Fruit fly (Drosophila melanogaster) whole organism, embryonic: ENCODE results near the gene CG5618.

Experiments
- BtbVII ChIP-seq: fragments of 200-800 bp; sonication (Bioruptor generic); optimal IDR thresholded peaks from 3 replicates; lab custom pipeline; 2017; ENCODE audit warnings: missing biosample characterization, mild to moderate bottlenecking, missing genetic modification characterization
- CG10654 ChIP-seq: fragments of 200-800 bp; sonication (Bioruptor generic); optimal IDR thresholded peaks from 2 replicates; lab custom pipeline; 2016; ENCODE audit warnings: missing biosample characterization, missing genetic modification characterization
- CG11456 ChIP-seq: fragments of 200-800 bp; sonication (Bioruptor generic); IDR thresholded peaks from 3 replicates; pipeline ENCODE4 v1.3.6; 2022; ENCODE audit warnings: missing biosample characterization, missing genetic modification characterization
- CG13624 ChIP-seq: fragments of 200-800 bp; sonication (Bioruptor generic); optimal IDR thresholded peaks from 2 replicates; lab custom pipeline; 2016; ENCODE audit warnings: missing biosample characterization, missing genetic modification characterization
- CG16813 ChIP-seq: fragments of 200-800 bp; sonication (Bioruptor generic); IDR thresholded peaks from 3 replicates; pipeline ENCODE4 v1.3.6; 2022; ENCODE audit warnings: missing biosample characterization, missing genetic modification characterization; ENCODE audit not compliant: partially characterized antibody
- CG17186 ChIP-seq: fragments of 200-800 bp; sonication (Bioruptor generic); optimal IDR thresholded peaks from 3 replicates; lab custom pipeline; 2017; ENCODE audit warnings: missing biosample characterization, missing genetic modification reagents, missing genetic modification characterization
- CG2199 ChIP-seq: fragments of 200-800 bp; sonication (Bioruptor generic); IDR thresholded peaks from 3 replicates; pipeline ENCODE4 v1.3.6; 2022; ENCODE audit warnings: missing biosample characterization, missing genetic modification characterization
- CG30020 ChIP-seq: fragments of 200-800 bp; optimal IDR thresholded peaks from 2 replicates; lab custom pipeline; 2019; ENCODE audit warnings: missing biosample characterization, mild to moderate bottlenecking, missing genetic modification characterization, moderate library complexity
- CG31224 ChIP-seq: fragments of 200-800 bp; sonication (Bioruptor generic); IDR thresholded peaks from 2 replicates; pipeline ENCODE4 v1.3.6; 2022; ENCODE audit warnings: missing biosample characterization, missing genetic modification characterization
- CG42726 ChIP-seq: fragments of 200-800 bp; sonication (Bioruptor generic); IDR thresholded peaks from 2 replicates; pipeline ENCODE4 v1.3.6; 2022; ENCODE audit warnings: missing biosample characterization, missing genetic modification characterization; ENCODE audit not compliant: partially characterized antibody
- CG4730 ChIP-seq: fragments of 200-800 bp; sonication (Bioruptor generic); IDR thresholded peaks from 2 replicates; pipeline ENCODE4 v1.3.6; 2022; ENCODE audit warnings: missing biosample characterization, missing genetic modification characterization
- CG6791 ChIP-seq: fragments of 200-800 bp; sonication (Bioruptor generic); IDR thresholded peaks from 3 replicates; pipeline ENCODE4 v1.3.6; 2022; ENCODE audit warnings: missing biosample characterization, missing genetic modification characterization; ENCODE audit not compliant: partially characterized antibody
- CG7271 ChIP-seq: fragments of 200-800 bp; sonication (Bioruptor generic); optimal IDR thresholded peaks from 2 replicates; lab custom pipeline; 2018; ENCODE audit warnings: missing biosample characterization, mild to moderate bottlenecking, missing genetic modification characterization, moderate library complexity
- CG8281 ChIP-seq: fragments of 200-800 bp; sonication (Bioruptor generic); optimal IDR thresholded peaks from 2 replicates; lab custom pipeline; 2018; ENCODE audit warnings: missing biosample characterization, mild to moderate bottlenecking, missing genetic modification characterization, moderate library complexity
- CG9932 ChIP-seq: fragments of 200-800 bp; sonication (Bioruptor generic); IDR thresholded peaks from 2 replicates; pipeline ENCODE4 v1.3.6; 2022; ENCODE audit warnings: missing biosample characterization, missing genetic modification characterization
- CTCF ChIP-seq: fragments of 200-800 bp; sonication (Bioruptor generic); optimal IDR thresholded peaks from 2 replicates; lab custom pipeline; 2017; ENCODE audit warnings: missing biosample characterization, mild to moderate bottlenecking, missing genetic modification characterization, moderate library complexity
- Gug ChIP-seq: fragments of 200-800 bp; sonication (Bioruptor generic); IDR thresholded peaks from 4 replicates; pipeline ENCODE4 v1.3.6; 2022; ENCODE audit warnings: missing biosample characterization, missing genetic modification characterization
- Med ChIP-seq: fragments of 200-800 bp; sonication (Bioruptor generic); peaks from one replicate; lab custom pipeline; 2016; ENCODE audit warnings: missing biosample characterization, missing genetic modification characterization, mild to moderate bottlenecking, inconsistent platforms, moderate library complexity
- NfI ChIP-seq: fragments of 200-800 bp; sonication (Bioruptor generic); optimal IDR thresholded peaks from 3 replicates; lab custom pipeline; 2018; ENCODE audit warnings: missing biosample characterization, mild to moderate bottlenecking, missing genetic modification characterization, moderate library complexity
- Sry-β ChIP-seq: fragments of 200-800 bp; sonication (Bioruptor generic); optimal IDR thresholded peaks from 2 replicates; lab custom pipeline; 2018; ENCODE audit warnings: missing biosample characterization, mild to moderate bottlenecking, missing genetic modification characterization, moderate library complexity
- Vsx1 ChIP-seq: fragments of 200-800 bp; sonication (Bioruptor generic); optimal IDR thresholded peaks from 2 replicates; lab custom pipeline; 2017; ENCODE audit warnings: missing biosample characterization, mild to moderate bottlenecking, missing genetic modification characterization, missing genetic modification reagents
- Xrp1 ChIP-seq: fragments of 200-800 bp; sonication (Bioruptor generic); IDR thresholded peaks from 2 replicates; pipeline ENCODE4 v1.3.6; 2022; ENCODE audit warnings: missing biosample characterization, missing genetic modification characterization
- amos ChIP-seq: fragments of 200-800 bp; sonication (Bioruptor generic); IDR thresholded peaks from 2 replicates; pipeline ENCODE4 v1.3.6; 2022; ENCODE audit warnings: missing biosample characterization, missing genetic modification characterization; ENCODE audit not compliant: partially characterized antibody
- bbx ChIP-seq: fragments of 200-800 bp; sonication (Bioruptor generic); IDR thresholded peaks from 2 replicates; pipeline ENCODE4 v1.3.6; 2022; ENCODE audit warnings: missing biosample characterization, missing genetic modification characterization; ENCODE audit not compliant: partially characterized antibody
- bsh ChIP-seq, 2 experiments: fragments of 200-800 bp; sonication (Bioruptor generic); optimal IDR thresholded peaks; 2 replicates each; lab custom pipeline; 2017 to 2018; ENCODE audit warnings: mild to moderate bottlenecking in 2 of 2, missing biosample characterization in 2 of 2, missing genetic modification characterization in 2 of 2, moderate library complexity in 1 of 2
- caup ChIP-seq: fragments of 200-800 bp; sonication (Bioruptor generic); optimal IDR thresholded peaks from 3 replicates; lab custom pipeline; 2017; ENCODE audit warnings: missing biosample characterization, mild to moderate bottlenecking, missing genetic modification characterization, moderate library complexity; ENCODE audit not compliant: severe bottlenecking
- cg ChIP-seq: fragments of 200-800 bp; sonication (Bioruptor generic); optimal IDR thresholded peaks from 3 replicates; lab custom pipeline; 2019; ENCODE audit warnings: missing biosample characterization, mild to moderate bottlenecking, missing genetic modification characterization, moderate library complexity
- crc ChIP-seq: fragments of 200-800 bp; sonication (Bioruptor generic); optimal IDR thresholded peaks from 2 replicates; lab custom pipeline; 2016; ENCODE audit warnings: missing biosample characterization, missing genetic modification characterization
- dpn ChIP-seq, 2 experiments: fragments of 200-800 bp; sonication (Bioruptor generic); optimal IDR thresholded peaks; 3 replicates each; lab custom pipeline; 2016; ENCODE audit warnings: missing biosample characterization in 2 of 2, missing genetic modification characterization in 2 of 2
- eve ChIP-seq, 2 experiments: fragments of >200 bp; optimal IDR thresholded peaks; 2 replicates each; lab custom pipeline; 2017; ENCODE audit warnings: missing biosample characterization in 2 of 2, missing genetic modification characterization in 2 of 2
- fd3F ChIP-seq: fragments of 200-800 bp; sonication (Bioruptor generic); optimal IDR thresholded peaks from 2 replicates; lab custom pipeline; 2018; ENCODE audit warnings: missing biosample characterization, mild to moderate bottlenecking, missing genetic modification characterization, moderate library complexity
- hkb ChIP-seq, 2 experiments: fragments of 200-800 bp in 1 of 2; fragments of >200 bp in 1 of 2; sonication (Bioruptor generic) in 1 of 2; IDR thresholded peaks in 1 of 2; optimal IDR thresholded peaks in 1 of 2; 2 replicates each; pipeline versions ENCODE4 v1.3.6 to Lab custom; 2017 to 2022; ENCODE audit warnings: missing biosample characterization in 1 of 2, missing genetic modification characterization in 1 of 2
- hth ChIP-seq: fragments of >200 bp; optimal IDR thresholded peaks from 2 replicates; lab custom pipeline; 2017; ENCODE audit warnings: inconsistent platforms
- klu ChIP-seq: fragments of 200-800 bp; sonication (Bioruptor generic); IDR thresholded peaks from 2 replicates; pipeline ENCODE4 v1.3.6; 2022; ENCODE audit warnings: missing biosample characterization, missing genetic modification characterization
- knrl ChIP-seq: fragments of 200-800 bp; sonication (Bioruptor generic); IDR thresholded peaks from 3 replicates; pipeline ENCODE4 v1.3.6; 2022; ENCODE audit warnings: missing biosample characterization, missing genetic modification characterization; ENCODE audit not compliant: partially characterized antibody
- lbe ChIP-seq: fragments of 200-800 bp; sonication (Bioruptor generic); optimal IDR thresholded peaks from 2 replicates; lab custom pipeline; 2016; ENCODE audit warnings: missing biosample characterization, mild to moderate bottlenecking, missing genetic modification characterization
- nerfin-1 ChIP-seq: fragments of 200-800 bp; sonication (Bioruptor generic); optimal IDR thresholded peaks from 3 replicates; lab custom pipeline; 2019; ENCODE audit warnings: missing biosample characterization, mild to moderate bottlenecking, missing genetic modification characterization, moderate library complexity
- nom ChIP-seq: fragments of 200-800 bp; sonication (Bioruptor generic); optimal IDR thresholded peaks from 2 replicates; lab custom pipeline; 2017; ENCODE audit warnings: missing biosample characterization, missing genetic modification characterization, mild to moderate bottlenecking, moderate library complexity, missing genetic modification reagents
- ro ChIP-seq: fragments of 200-800 bp; sonication (Bioruptor generic); IDR thresholded peaks from 2 replicates; pipeline ENCODE4 v1.3.6; 2022; ENCODE audit warnings: missing biosample characterization, missing genetic modification characterization
- run ChIP-seq: fragments of 200-800 bp; sonication (Bioruptor generic); optimal IDR thresholded peaks from 3 replicates; lab custom pipeline; 2018; ENCODE audit warnings: missing biosample characterization, mild to moderate bottlenecking, missing genetic modification characterization
- sens ChIP-seq: fragments of 200-800 bp; sonication (Bioruptor generic); peaks from one replicate; lab custom pipeline; 2016; ENCODE audit warnings: missing biosample characterization, missing genetic modification characterization
- stwl ChIP-seq: fragments of 200-800 bp; sonication (Bioruptor generic); optimal IDR thresholded peaks from 3 replicates; lab custom pipeline; 2018; ENCODE audit warnings: missing biosample characterization, mild to moderate bottlenecking, missing genetic modification characterization, moderate library complexity
- sug ChIP-seq: fragments of 200-800 bp; optimal IDR thresholded peaks from 2 replicates; lab custom pipeline; 2019; ENCODE audit warnings: missing biosample characterization, mild to moderate bottlenecking, missing genetic modification characterization, moderate library complexity
- trh ChIP-seq: fragments of 200-800 bp; sonication (Bioruptor generic); optimal IDR thresholded peaks from 2 replicates; lab custom pipeline; 2016; ENCODE audit warnings: missing biosample characterization, missing genetic modification characterization
- zen ChIP-seq: fragments of 200-800 bp; sonication (Bioruptor generic); optimal IDR thresholded peaks from 3 replicates; lab custom pipeline; 2018; ENCODE audit warnings: missing biosample characterization, mild to moderate bottlenecking, missing genetic modification characterization, moderate library complexity
- zf30C ChIP-seq: fragments of 200-800 bp; sonication (Bioruptor generic); optimal IDR thresholded peaks from 3 replicates; lab custom pipeline; 2018; ENCODE audit warnings: missing biosample characterization, mild to moderate bottlenecking, missing genetic modification characterization

CG5618 gene

dm6 chr3L:20316956-20317589 is 36.2 kb upstream of the CG5618 start, which contains the start of gene Spn77Ba (continued):
- TF ChIP-seq zf30C (GFP tag; lab: Kevin White, UChicago), result no peak
- peak; percentile 24 for TF ChIP-seq BtbVII (GFP tag; lab: Kevin White, UChicago)
- TF ChIP-seq crc (GFP tag; lab: Kevin White, UChicago), result no peak
- peak; percentile 16 for TF ChIP-seq sug (tag; lab: Kevin White, UChicago)
- TF ChIP-seq CG8281 (tag; lab: Kevin White, UChicago), result peak; percentile 42

DNA sequence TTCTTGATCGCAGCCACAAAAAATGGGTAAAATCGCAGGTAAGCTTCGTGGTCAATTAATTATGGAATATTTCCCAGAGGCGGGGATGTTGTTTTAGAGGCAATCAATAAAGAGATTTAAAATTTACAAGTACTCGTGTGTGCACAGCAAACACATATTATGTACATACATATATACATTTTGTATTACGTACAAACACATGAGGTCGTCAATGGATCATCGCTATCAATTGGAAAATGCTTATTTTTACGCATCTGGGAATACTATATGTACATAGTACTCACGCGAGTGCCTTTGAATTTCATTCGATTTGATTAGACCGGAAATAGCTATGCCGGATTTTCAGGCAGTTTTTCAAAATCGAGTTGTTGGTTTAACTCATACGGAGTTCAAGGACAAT is 35.5 kb upstream of the CG5618 start:
- TF ChIP-seq fd3F (GFP tag; lab: Kevin White, UChicago), result peak; percentile 8
- TF ChIP-seq bsh (GFP tag; optimal IDR thresholded peaks at IDR 0.05; lab: Kevin White, UChicago), result peak in 1 of 2 experiments; percentile 21
- TF ChIP-seq CG17186 (GFP tag; lab: Kevin White, UChicago), result no peak
- peak; percentile 0 for TF ChIP-seq Med
- TF ChIP-seq sens, result peak; percentile 83
- peak in 1 of 2 experiments; percentile 59 for TF ChIP-seq eve (GFP tag; optimal IDR thresholded peaks at IDR 0.05; lab: Kevin White, UChicago)
- TF ChIP-seq nerfin-1 (tag; lab: Kevin White, UChicago), result no peak
- TF ChIP-seq CG31224, result no peak
- 0 out of 2 replicates have a peak, but pooled peaks have one; percentile 10 for TF ChIP-seq Xrp1 (GFP tag; lab: Robert Waterston, UW)
- no peak for TF ChIP-seq Gug
- no peak for TF ChIP-seq CG10654
- no peak for TF ChIP-seq CG42726 (GFP tag; lab: Robert Waterston, UW)
- TF ChIP-seq hkb (optimal IDR thresholded peaks at IDR 0.05; lab: Kevin White, UChicago), result no peak
- 0 out of 2 replicates have a peak, but pooled peaks have one; percentile 11 for TF ChIP-seq hkb (GFP tag; IDR thresholded peaks at IDR 0.05; lab: Robert Waterston, UW)

DNA sequence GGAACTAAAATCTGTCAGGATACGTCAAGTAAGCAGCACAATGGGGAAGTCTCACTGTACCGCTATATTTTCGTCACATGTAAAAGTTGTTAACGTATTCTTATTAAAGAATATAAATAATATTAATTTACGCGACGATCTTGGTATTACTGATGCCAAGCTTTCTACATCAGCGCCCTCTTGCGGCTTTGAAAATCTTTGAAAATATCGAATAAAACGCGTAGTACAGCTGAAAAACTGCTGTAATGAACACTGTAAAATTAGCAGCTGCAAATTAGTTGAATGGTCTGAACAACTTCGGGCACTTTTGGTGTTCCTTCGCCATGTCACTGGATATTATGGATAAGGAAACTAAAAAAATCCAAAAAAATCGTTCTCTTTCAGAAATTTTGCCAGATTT is 33.2 kb upstream of the CG5618 start:
- no peak for TF ChIP-seq NfI (GFP tag; lab: Kevin White, UChicago)
- peak; percentile 42; the same call in 1 of the 3 replicates for TF ChIP-seq CG11456 (GFP tag; lab: Robert Waterston, UW)
- TF ChIP-seq CG30020 (tag; lab: Kevin White, UChicago), result no peak
- TF ChIP-seq Vsx1 (GFP tag; lab: Kevin White, UChicago), result no peak
- TF ChIP-seq amos (GFP tag; lab: Robert Waterston, UW), result peak; percentile 57
- TF ChIP-seq CG6791 (GFP tag; lab: Robert Waterston, UW), result peak; percentile 51; the same call in 2 of the 3 replicates
- no peak for TF ChIP-seq dpn (GFP tag; optimal IDR thresholded peaks at IDR 0.05; lab: Kevin White, UChicago)
- TF ChIP-seq trh (GFP tag; lab: Kevin White, UChicago), result no peak
- TF ChIP-seq cg, result no peak
- TF ChIP-seq ro (GFP tag; lab: Robert Waterston, UW), result no peak
- TF ChIP-seq hth (lab: Kevin White, UChicago), result no peak
- no peak for TF ChIP-seq run (tag; lab: Kevin White, UChicago)
- peak; percentile 82 for TF ChIP-seq CG2199 (GFP tag; lab: Robert Waterston, UW)
- no peak for TF ChIP-seq CG7271 (tag; lab: Kevin White, UChicago)
- no peak for TF ChIP-seq zen
- no peak for TF ChIP-seq CG4730
- peak; percentile 49; the same call in 1 of the 3 replicates for TF ChIP-seq knrl (GFP tag; lab: Robert Waterston, UW)
- no peak for TF ChIP-seq lbe (GFP tag; lab: Kevin White, UChicago)
- TF ChIP-seq Sry-β (GFP tag; lab: Kevin White, UChicago), result no peak
- TF ChIP-seq klu (GFP tag; lab: Robert Waterston, UW), result no peak
- no peak for TF ChIP-seq caup (GFP tag; lab: Kevin White, UChicago)
- TF ChIP-seq CG9932 (GFP tag; lab: Robert Waterston, UW), result 0 out of 2 replicates have a peak, but pooled peaks have one; percentile 14
- no peak for TF ChIP-seq nom (GFP tag; lab: Kevin White, UChicago)
- no peak for TF ChIP-seq CG13624
- peak; percentile 53 for TF ChIP-seq CG16813 (GFP tag; lab: Robert Waterston, UW)
- peak; percentile 43; the same call in 1 of the 2 replicates for TF ChIP-seq bbx (GFP tag; lab: Robert Waterston, UW)
- TF ChIP-seq CTCF (GFP tag; lab: Kevin White, UChicago), result peak; percentile 91
- TF ChIP-seq stwl, result peak; percentile 12
